Fruit fly (Drosophila melanogaster) whole organism, embryonic: ENCODE measurements around the gene vih.
A peak's percentile ranks its signal among the peaks of the same experiment; 100 is the strongest.

Source experiments
- Atf6 ChIP-seq: fragments of 200-800 bp; sonication (Bioruptor generic); IDR thresholded peaks from 2 replicates; pipeline ENCODE4 v1.3.6; 2022; ENCODE audit warnings: missing biosample characterization, missing genetic modification characterization
- B-H2 ChIP-seq: fragments of 200-800 bp; sonication (Bioruptor generic); optimal IDR thresholded peaks from 2 replicates; lab custom pipeline; 2018; ENCODE audit warnings: missing biosample characterization, mild to moderate bottlenecking, missing genetic modification characterization
- Bgb ChIP-seq: fragments of 200-800 bp; sonication (Bioruptor generic); IDR thresholded peaks from 2 replicates; pipeline ENCODE4 v1.3.6; 2022; ENCODE audit warnings: missing biosample characterization, missing genetic modification characterization; ENCODE audit not compliant: partially characterized antibody
- Blimp-1 ChIP-seq: fragments of 200-800 bp; sonication (Bioruptor generic); optimal IDR thresholded peaks from 3 replicates; lab custom pipeline; 2018; ENCODE audit warnings: missing biosample characterization, missing genetic modification characterization, mild to moderate bottlenecking, moderate library complexity, missing genetic modification reagents
- CG11247 ChIP-seq: fragments of 200-800 bp; sonication (Bioruptor generic); IDR thresholded peaks from 2 replicates; pipeline ENCODE4 v1.3.6; 2022; ENCODE audit warnings: missing biosample characterization, missing genetic modification characterization
- CG12299 ChIP-seq: fragments of 200-800 bp; sonication (Bioruptor generic); optimal IDR thresholded peaks from 2 replicates; lab custom pipeline; 2018; ENCODE audit warnings: missing biosample characterization, mild to moderate bottlenecking, missing genetic modification characterization
- CG13296 ChIP-seq: fragments of 200-800 bp; sonication (Bioruptor generic); optimal IDR thresholded peaks from 3 replicates; lab custom pipeline; 2018; ENCODE audit warnings: missing biosample characterization, mild to moderate bottlenecking, missing genetic modification characterization
- CG14667 ChIP-seq: fragments of 200-800 bp; sonication (Bioruptor generic); IDR thresholded peaks from 2 replicates; pipeline ENCODE4 v1.3.6; 2022; ENCODE audit warnings: missing biosample characterization, missing genetic modification characterization
- CG14965 ChIP-seq: fragments of 200-800 bp; sonication (Bioruptor generic); optimal IDR thresholded peaks from 2 replicates; lab custom pipeline; 2016; ENCODE audit warnings: missing biosample characterization, missing genetic modification characterization, borderline replicate concordance
- CG15073 ChIP-seq: fragments of 200-800 bp; sonication (Bioruptor generic); optimal IDR thresholded peaks from 2 replicates; lab custom pipeline; 2016; ENCODE audit warnings: missing biosample characterization, missing genetic modification characterization
- CG17802 ChIP-seq: fragments of 200-800 bp; sonication (Bioruptor generic); optimal IDR thresholded peaks from 2 replicates; lab custom pipeline; 2018; ENCODE audit warnings: missing biosample characterization, mild to moderate bottlenecking, missing genetic modification characterization, moderate library complexity
- CG17912 ChIP-seq: fragments of 200-800 bp; sonication (Bioruptor generic); optimal IDR thresholded peaks from 2 replicates; lab custom pipeline; 2018; ENCODE audit warnings: missing biosample characterization, mild to moderate bottlenecking, missing genetic modification characterization
- CG2129 ChIP-seq: fragments of 200-800 bp; sonication (Bioruptor generic); IDR thresholded peaks from 2 replicates; pipeline ENCODE4 v1.3.6; 2022; ENCODE audit warnings: missing biosample characterization, missing genetic modification characterization; ENCODE audit not compliant: partially characterized antibody
- CG31224 ChIP-seq: fragments of 200-800 bp; sonication (Bioruptor generic); IDR thresholded peaks from 2 replicates; pipeline ENCODE4 v1.3.6; 2022; ENCODE audit warnings: missing biosample characterization, missing genetic modification characterization
- CG32767 ChIP-seq: fragments of 200-800 bp; sonication (Bioruptor generic); IDR thresholded peaks from 2 replicates; pipeline ENCODE4 v1.3.6; 2022; ENCODE audit warnings: missing biosample characterization, missing genetic modification characterization
- CG4404 ChIP-seq: fragments of 200-800 bp; sonication (Bioruptor generic); IDR thresholded peaks from 2 replicates; pipeline ENCODE4 v1.3.6; 2022; ENCODE audit warnings: missing biosample characterization, missing genetic modification characterization
- CG4730 ChIP-seq: fragments of 200-800 bp; sonication (Bioruptor generic); IDR thresholded peaks from 2 replicates; pipeline ENCODE4 v1.3.6; 2022; ENCODE audit warnings: missing biosample characterization, missing genetic modification characterization
- CG4820 ChIP-seq: fragments of 200-800 bp; sonication (Bioruptor generic); optimal IDR thresholded peaks from 3 replicates; lab custom pipeline; 2016; ENCODE audit warnings: missing biosample characterization, missing genetic modification characterization
- CG7556 ChIP-seq: fragments of 200-800 bp; sonication (Bioruptor generic); optimal IDR thresholded peaks from 2 replicates; lab custom pipeline; 2017; ENCODE audit warnings: missing biosample characterization, mild to moderate bottlenecking, missing genetic modification characterization
- Chrac-16 ChIP-seq: fragments of 200-800 bp; sonication (Bioruptor generic); optimal IDR thresholded peaks from 3 replicates; lab custom pipeline; 2016; ENCODE audit warnings: missing biosample characterization, missing genetic modification characterization
- H15 ChIP-seq: fragments of 200-800 bp; sonication (Bioruptor generic); IDR thresholded peaks from 3 replicates; pipeline ENCODE4 v1.3.6; 2022; ENCODE audit warnings: missing biosample characterization, missing genetic modification characterization
- Side ChIP-seq: fragments of 200-800 bp; sonication (Bioruptor generic); optimal IDR thresholded peaks from 2 replicates; lab custom pipeline; 2016; ENCODE audit warnings: missing biosample characterization, missing genetic modification characterization
- Sry-β ChIP-seq: fragments of 200-800 bp; sonication (Bioruptor generic); optimal IDR thresholded peaks from 2 replicates; lab custom pipeline; 2018; ENCODE audit warnings: missing biosample characterization, mild to moderate bottlenecking, missing genetic modification characterization, moderate library complexity
- Ssrp ChIP-seq: fragments of 200-800 bp; sonication (Bioruptor generic); optimal IDR thresholded peaks from 2 replicates; lab custom pipeline; 2018; ENCODE audit warnings: missing biosample characterization, mild to moderate bottlenecking, missing genetic modification characterization, moderate library complexity
- Xbp1 ChIP-seq: fragments of 200-800 bp; sonication (Bioruptor generic); optimal IDR thresholded peaks from 3 replicates; lab custom pipeline; 2016; ENCODE audit warnings: missing biosample characterization, mild to moderate bottlenecking, missing genetic modification characterization
- ash1 ChIP-seq: fragments of 200-800 bp; sonication (Bioruptor generic); optimal IDR thresholded peaks from 2 replicates; lab custom pipeline; 2018; ENCODE audit warnings: missing biosample characterization, mild to moderate bottlenecking, missing genetic modification characterization
- br ChIP-seq: fragments of >200 bp; optimal IDR thresholded peaks from 2 replicates; lab custom pipeline; 2017
- cad ChIP-seq: fragments of >200 bp; optimal IDR thresholded peaks from 2 replicates; lab custom pipeline; 2017; ENCODE audit warnings: missing biosample characterization, missing genetic modification characterization
- chinmo ChIP-seq: fragments of 200-800 bp; sonication (Bioruptor generic); IDR thresholded peaks from 4 replicates; pipeline ENCODE4 v1.3.6; 2022; ENCODE audit warnings: missing biosample characterization, missing genetic modification characterization; ENCODE audit not compliant: partially characterized antibody
- ci ChIP-seq: fragments of 200-800 bp; sonication (Bioruptor generic); IDR thresholded peaks from 3 replicates; pipeline ENCODE4 v1.3.6; 2022; ENCODE audit warnings: missing biosample characterization, missing genetic modification characterization
- crc ChIP-seq: fragments of 200-800 bp; sonication (Bioruptor generic); optimal IDR thresholded peaks from 2 replicates; lab custom pipeline; 2016; ENCODE audit warnings: missing biosample characterization, missing genetic modification characterization
- emc ChIP-seq: fragments of 200-800 bp; sonication (Bioruptor generic); optimal IDR thresholded peaks from 2 replicates; lab custom pipeline; 2016; ENCODE audit warnings: missing biosample characterization, missing genetic modification characterization
- ems ChIP-seq: fragments of 200-800 bp; sonication (Bioruptor generic); optimal IDR thresholded peaks from 3 replicates; lab custom pipeline; 2016; ENCODE audit warnings: missing biosample characterization, missing genetic modification characterization
- eve ChIP-seq, 2 experiments: fragments of >200 bp; optimal IDR thresholded peaks; 2 replicates each; lab custom pipeline; 2017; ENCODE audit warnings: missing biosample characterization in 2 of 2, missing genetic modification characterization in 2 of 2
- fd102C ChIP-seq: fragments of 200-800 bp; sonication (Bioruptor generic); optimal IDR thresholded peaks from 2 replicates; lab custom pipeline; 2018; ENCODE audit warnings: missing biosample characterization, mild to moderate bottlenecking, missing genetic modification characterization, moderate library complexity
- h ChIP-seq: fragments of >200 bp; optimal IDR thresholded peaks from 2 replicates; lab custom pipeline; 2017
- hth ChIP-seq: fragments of >200 bp; optimal IDR thresholded peaks from 2 replicates; lab custom pipeline; 2017; ENCODE audit warnings: inconsistent platforms
- jing ChIP-seq: fragments of 200-800 bp; sonication (Bioruptor generic); optimal IDR thresholded peaks from 2 replicates; lab custom pipeline; 2018; ENCODE audit warnings: missing biosample characterization, mild to moderate bottlenecking, missing genetic modification characterization
- kay ChIP-seq: fragments of 200-800 bp; sonication (Bioruptor generic); optimal IDR thresholded peaks from 2 replicates; lab custom pipeline; 2016; ENCODE audit warnings: missing biosample characterization, missing genetic modification characterization
- ken ChIP-seq: fragments of 200-800 bp; sonication (Bioruptor generic); IDR thresholded peaks from 3 replicates; pipeline ENCODE4 v1.3.6; 2022; ENCODE audit warnings: missing biosample characterization, missing genetic modification characterization
- lbe ChIP-seq: fragments of 200-800 bp; sonication (Bioruptor generic); optimal IDR thresholded peaks from 2 replicates; lab custom pipeline; 2016; ENCODE audit warnings: missing biosample characterization, mild to moderate bottlenecking, missing genetic modification characterization
- mam ChIP-seq: fragments of 200-800 bp; sonication (Bioruptor generic); optimal IDR thresholded peaks from 3 replicates; lab custom pipeline; 2016; ENCODE audit warnings: missing biosample characterization, missing genetic modification characterization
- mld ChIP-seq: fragments of 200-800 bp; sonication (Bioruptor generic); IDR thresholded peaks from 3 replicates; pipeline ENCODE4 v1.3.6; 2022; ENCODE audit warnings: missing biosample characterization, missing genetic modification characterization; ENCODE audit not compliant: partially characterized antibody
- nmo ChIP-seq: fragments of 200-800 bp; sonication (Bioruptor generic); optimal IDR thresholded peaks from 2 replicates; lab custom pipeline; 2018; ENCODE audit warnings: missing biosample characterization, mild to moderate bottlenecking, missing genetic modification characterization, moderate library complexity
- pb ChIP-seq: fragments of 200-800 bp; sonication (Bioruptor generic); optimal IDR thresholded peaks from 3 replicates; lab custom pipeline; 2016; ENCODE audit warnings: missing biosample characterization, missing genetic modification characterization
- pfk ChIP-seq: fragments of 200-800 bp; sonication (Bioruptor generic); optimal IDR thresholded peaks from 2 replicates; lab custom pipeline; 2018; ENCODE audit warnings: missing biosample characterization, mild to moderate bottlenecking, missing genetic modification characterization, moderate library complexity
- pho ChIP-seq: fragments of 200-800 bp; sonication (Bioruptor generic); optimal IDR thresholded peaks from 2 replicates; lab custom pipeline; 2016; ENCODE audit warnings: missing biosample characterization, missing genetic modification characterization
- pzg ChIP-seq: fragments of 200-800 bp; sonication (Bioruptor generic); optimal IDR thresholded peaks from 3 replicates; lab custom pipeline; 2018; ENCODE audit warnings: missing biosample characterization, mild to moderate bottlenecking, missing genetic modification characterization, moderate library complexity
- salm ChIP-seq: fragments of 200-800 bp; sonication (Bioruptor generic); optimal IDR thresholded peaks from 2 replicates; lab custom pipeline; 2018; ENCODE audit warnings: missing biosample characterization, mild to moderate bottlenecking, missing genetic modification characterization
- stc ChIP-seq: fragments of 200-800 bp; sonication (Bioruptor generic); IDR thresholded peaks from 2 replicates; pipeline ENCODE4 v1.3.6; 2022; ENCODE audit warnings: missing biosample characterization, missing genetic modification characterization
- vnd ChIP-seq: fragments of 200-800 bp; sonication (Bioruptor generic); IDR thresholded peaks from 3 replicates; pipeline ENCODE4 v1.3.6; 2022; ENCODE audit warnings: missing biosample characterization, missing genetic modification characterization; ENCODE audit not compliant: partially characterized antibody
- yki ChIP-seq: fragments of >200 bp; optimal IDR thresholded peaks from 3 replicates; lab custom pipeline; 2018

The vih gene

dm6 chr3L:12514762-12515215, 10.7 kb downstream of the vih start, which contains the start of the genes sti and tral (continued):
- peak; percentile 91 for TF ChIP-seq ems (GFP tag; lab: Kevin White, UChicago)
- TF ChIP-seq CG31224 (GFP tag; lab: Robert Waterston, UW): peak; percentile 83
- peak; percentile 54 for TF ChIP-seq pfk (GFP tag; lab: Kevin White, UChicago)
- peak; percentile 97 for TF ChIP-seq mam
- peak; percentile 67 for TF ChIP-seq CG7556 (GFP tag; lab: Kevin White, UChicago)
- TF ChIP-seq kay: peak; percentile 83
- TF ChIP-seq CG17912 (GFP tag; lab: Kevin White, UChicago): peak; percentile 69
- no peak for TF ChIP-seq br (lab: Kevin White, UChicago)
- peak; percentile 94 for TF ChIP-seq Xbp1 (GFP tag; lab: Kevin White, UChicago)
- peak; percentile 78 for TF ChIP-seq Ssrp
- peak in 1 of 2 experiments; percentile 13 for TF ChIP-seq eve (GFP tag; optimal IDR thresholded peaks at IDR 0.05; lab: Kevin White, UChicago)
- TF ChIP-seq H15 (GFP tag; lab: Robert Waterston, UW): peak; percentile 71
- TF ChIP-seq Chrac-16 (GFP tag; lab: Kevin White, UChicago): peak; percentile 92
- no peak for TF ChIP-seq vnd (GFP tag; lab: Robert Waterston, UW)
- TF ChIP-seq CG14965: peak; percentile 31
- TF ChIP-seq CG4730 (GFP tag; lab: Robert Waterston, UW): peak; percentile 74
- peak; percentile 82 for TF ChIP-seq CG4404 (GFP tag; lab: Robert Waterston, UW)
- TF ChIP-seq cad: no peak
- peak; percentile 64 for TF ChIP-seq stc (GFP tag; lab: Robert Waterston, UW)
- TF ChIP-seq ken (GFP tag; lab: Robert Waterston, UW): peak; percentile 87
- TF ChIP-seq CG2129 (GFP tag; lab: Robert Waterston, UW): no peak
- TF ChIP-seq CG14667 (GFP tag; lab: Robert Waterston, UW): peak; percentile 83
- TF ChIP-seq CG32767 (GFP tag; lab: Robert Waterston, UW): peak; percentile 67; the same call in 1 of the 2 replicates
- peak; percentile 0 for TF ChIP-seq Sry-β (GFP tag; lab: Kevin White, UChicago)
- peak; percentile 53 for TF ChIP-seq salm (tag; lab: Kevin White, UChicago)
- TF ChIP-seq pho: peak; percentile 95
- 0 out of 4 replicates have a peak, but pooled peaks have one; percentile 16 for TF ChIP-seq chinmo (GFP tag; lab: Robert Waterston, UW)
- peak; percentile 73 for TF ChIP-seq pb (GFP tag; lab: Kevin White, UChicago)
- TF ChIP-seq ci (GFP tag; lab: Robert Waterston, UW): peak; percentile 89
- no peak for TF ChIP-seq h (lab: Kevin White, UChicago)
- TF ChIP-seq CG12299 (tag; lab: Kevin White, UChicago): peak; percentile 68
- TF ChIP-seq nmo (GFP tag; lab: Kevin White, UChicago): peak; percentile 88
- TF ChIP-seq Blimp-1 (GFP tag; lab: Kevin White, UChicago): peak; percentile 76
- TF ChIP-seq ash1: peak; percentile 39
- no peak for TF ChIP-seq CG15073
- peak; percentile 72 for TF ChIP-seq CG13296
- TF ChIP-seq jing (GFP tag; lab: Kevin White, UChicago): peak; percentile 64
- TF ChIP-seq mld (GFP tag; lab: Robert Waterston, UW): no peak
- peak; percentile 89 for TF ChIP-seq CG4820 (GFP tag; lab: Kevin White, UChicago)
- peak; percentile 93 for TF ChIP-seq pzg (GFP tag; lab: Kevin White, UChicago)
- TF ChIP-seq fd102C: peak; percentile 44
- peak; percentile 50 for TF ChIP-seq CG17802
- TF ChIP-seq crc (GFP tag; lab: Kevin White, UChicago): peak; percentile 77
- peak; percentile 92 for TF ChIP-seq B-H2 (GFP tag; lab: Kevin White, UChicago)
- TF ChIP-seq emc (GFP tag; lab: Kevin White, UChicago): peak; percentile 83
- TF ChIP-seq CG11247 (GFP tag; lab: Robert Waterston, UW): peak; percentile 83
- peak; percentile 80 for TF ChIP-seq lbe (GFP tag; lab: Kevin White, UChicago)
- TF ChIP-seq Atf6 (GFP tag; lab: Robert Waterston, UW): peak; percentile 85
- no peak for TF ChIP-seq Bgb (GFP tag; lab: Robert Waterston, UW)
- TF ChIP-seq Side: peak; percentile 94
- TF ChIP-seq hth (lab: Kevin White, UChicago): no peak
- no peak for TF ChIP-seq yki (lab: Kevin White, UChicago)
